Worm (Caenorhabditis elegans) whole organism, L3 larva: ENCODE measurements around the gene srt-63.

Source experiments
- ZK546.5 ChIP-seq: sonication (generic microtip); optimal IDR thresholded peaks from 2 replicates; lab custom pipeline; 2017; ENCODE audit warnings: missing biosample characterization, missing genetic modification characterization
- aly-2 ChIP-seq: fragments of 150-350 bp; optimal IDR thresholded peaks from 2 replicates; lab custom pipeline; 2014; ENCODE audit warnings: missing biosample characterization, missing genetic modification characterization
- ama-1 ChIP-seq: fragments of 150-350 bp; optimal IDR thresholded peaks from 2 replicates; lab custom pipeline; 2018
- ceh-16 ChIP-seq: sonication (generic microtip); optimal IDR thresholded peaks from 2 replicates; lab custom pipeline; 2017; ENCODE audit warnings: missing biosample characterization, missing genetic modification characterization
- daf-12 ChIP-seq: fragments of 150-350 bp; optimal IDR thresholded peaks from 2 replicates; lab custom pipeline; 2014; ENCODE audit warnings: missing biosample characterization, missing genetic modification reagents, missing genetic modification characterization
- egl-27 ChIP-seq: sonication (generic microtip); optimal IDR thresholded peaks from 4 replicates; lab custom pipeline; 2017; ENCODE audit warnings: missing biosample characterization, missing genetic modification reagents, missing genetic modification characterization
- egl-5 ChIP-seq: fragments of 150-350 bp; optimal IDR thresholded peaks from 2 replicates; lab custom pipeline; 2017; ENCODE audit warnings: missing biosample characterization, missing genetic modification reagents, missing genetic modification characterization, inconsistent platforms
- fkh-10 ChIP-seq: sonication (generic microtip); optimal IDR thresholded peaks from 2 replicates; lab custom pipeline; 2017; ENCODE audit warnings: missing biosample characterization, missing genetic modification reagents, missing genetic modification characterization
- fkh-2 ChIP-seq: fragments of 150-350 bp; optimal IDR thresholded peaks from 2 replicates; lab custom pipeline; 2014; ENCODE audit warnings: missing biosample characterization, missing genetic modification reagents, missing genetic modification characterization
- fos-1 ChIP-seq: fragments of 150-350 bp; optimal IDR thresholded peaks from 2 replicates; lab custom pipeline; 2014; ENCODE audit warnings: missing biosample characterization, missing genetic modification characterization
- hmg-11 ChIP-seq: sonication (generic microtip); optimal IDR thresholded peaks from 2 replicates; lab custom pipeline; 2016; ENCODE audit warnings: missing genetic modification characterization, missing compliant biosample characterization
- jun-1 ChIP-seq: fragments of 150-350 bp; optimal IDR thresholded peaks from 2 replicates; lab custom pipeline; 2014; ENCODE audit warnings: missing biosample characterization, missing genetic modification reagents, missing genetic modification characterization
- lin-15B ChIP-seq: fragments of 150-350 bp; optimal IDR thresholded peaks from 2 replicates; lab custom pipeline; 2014; ENCODE audit warnings: missing biosample characterization, missing genetic modification characterization
- mml-1 ChIP-seq: fragments of 150-350 bp; sonication (generic microtip); optimal IDR thresholded peaks from 3 replicates; lab custom pipeline; 2014; ENCODE audit warnings: missing biosample characterization, missing genetic modification characterization
- nfya-1 ChIP-seq: sonication (generic microtip); optimal IDR thresholded peaks from 2 replicates; lab custom pipeline; 2017; ENCODE audit warnings: missing genetic modification characterization, mild to moderate bottlenecking, missing compliant biosample characterization, antibody characterized with exemption, moderate library complexity; ENCODE audit not compliant: insufficient read depth
- nhr-12 ChIP-seq: fragments of 150-350 bp; optimal IDR thresholded peaks from 2 replicates; lab custom pipeline; 2014; ENCODE audit warnings: missing biosample characterization, missing genetic modification characterization
- nhr-237 ChIP-seq: fragments of 150-350 bp; optimal IDR thresholded peaks from 2 replicates; lab custom pipeline; 2014; ENCODE audit warnings: missing biosample characterization, missing genetic modification characterization
- nhr-25 ChIP-seq: sonication (generic microtip); optimal IDR thresholded peaks from 2 replicates; lab custom pipeline; 2017; ENCODE audit warnings: missing biosample characterization, missing genetic modification characterization
- nhr-28 ChIP-seq: fragments of 150-350 bp; optimal IDR thresholded peaks from 2 replicates; lab custom pipeline; 2014; ENCODE audit warnings: missing biosample characterization, missing genetic modification characterization
- nhr-76 ChIP-seq: fragments of 150-350 bp; sonication (generic microtip); optimal IDR thresholded peaks from 5 replicates; lab custom pipeline; 2014; ENCODE audit warnings: missing biosample characterization, missing genetic modification characterization
- nhr-77 ChIP-seq: fragments of 150-350 bp; optimal IDR thresholded peaks from 2 replicates; lab custom pipeline; 2014; ENCODE audit warnings: missing biosample characterization, missing genetic modification characterization
- pqm-1 ChIP-seq: fragments of 150-350 bp; optimal IDR thresholded peaks from 2 replicates; lab custom pipeline; 2017; ENCODE audit warnings: missing biosample characterization, missing genetic modification characterization, inconsistent platforms
- skn-1 ChIP-seq: fragments of 150-350 bp; optimal IDR thresholded peaks from 2 replicates; lab custom pipeline; 2014; ENCODE audit warnings: missing biosample characterization, missing genetic modification characterization
- snpc-4 ChIP-seq: fragments of 150-350 bp; optimal IDR thresholded peaks from 2 replicates; lab custom pipeline; 2014; ENCODE audit warnings: missing biosample characterization, missing genetic modification characterization
- tbx-2 ChIP-seq: sonication (generic microtip); optimal IDR thresholded peaks from 2 replicates; lab custom pipeline; 2016; ENCODE audit warnings: mild to moderate bottlenecking, missing genetic modification characterization, missing compliant biosample characterization
- unc-39 ChIP-seq: sonication (generic microtip); optimal IDR thresholded peaks from 4 replicates; lab custom pipeline; 2017; ENCODE audit warnings: missing biosample characterization, missing genetic modification characterization
- unc-62 ChIP-seq: fragments of 150-350 bp; sonication (generic microtip); optimal IDR thresholded peaks from 4 replicates; lab custom pipeline; 2014; ENCODE audit warnings: missing biosample characterization, missing genetic modification reagents, missing genetic modification characterization
- zag-1 ChIP-seq: fragments of 150-350 bp; optimal IDR thresholded peaks from 2 replicates; lab custom pipeline; 2014; ENCODE audit warnings: missing biosample characterization, missing genetic modification characterization
- ztf-4 ChIP-seq: fragments of 150-350 bp; optimal IDR thresholded peaks from 2 replicates; lab custom pipeline; 2014; ENCODE audit warnings: missing biosample characterization, missing genetic modification characterization

Gene srt-63

DNA sequence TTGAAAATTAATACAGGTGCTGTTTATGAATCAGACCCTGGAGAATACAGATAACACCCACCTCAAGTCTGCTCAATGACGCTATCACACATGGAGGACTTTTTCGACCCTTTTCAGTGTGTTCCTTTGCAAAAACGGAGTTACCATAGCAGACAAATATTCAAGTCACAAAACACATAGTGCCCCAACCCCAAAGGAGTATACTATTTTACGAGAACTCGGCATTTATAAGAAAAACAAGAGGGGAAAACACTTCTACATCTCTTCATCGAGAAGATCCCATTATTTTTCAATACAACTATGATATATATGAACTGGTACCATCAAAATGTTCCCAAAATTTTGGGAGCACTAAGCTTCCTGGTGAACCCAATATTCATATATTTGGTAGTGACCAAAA, 11.2 kb downstream of the srt-63 start, which contains the start of gene srj-7:
Gene srj-7, plus strand, starts transcription at position 301 of the 400 bp plus-strand sequence.
- no peak for TF ChIP-seq nhr-77 (tag; lab: Kevin White, UChicago)
- TF ChIP-seq nhr-237 (tag; lab: Kevin White, UChicago): no peak
- TF ChIP-seq zag-1 (tag; lab: Kevin White, UChicago): no peak
- no peak for TF ChIP-seq egl-27 (tag; lab: Kevin White, UChicago)
- TF ChIP-seq fos-1 (tag; lab: Kevin White, UChicago): no peak
- no peak for TF ChIP-seq lin-15B
- TF ChIP-seq mml-1 (tag; lab: Kevin White, UChicago): no peak
- no peak for TF ChIP-seq fkh-2 (tag; lab: Kevin White, UChicago)
- TF ChIP-seq unc-39 (tag; lab: Kevin White, UChicago): no peak
- no peak for TF ChIP-seq jun-1 (tag; lab: Kevin White, UChicago)

DNA sequence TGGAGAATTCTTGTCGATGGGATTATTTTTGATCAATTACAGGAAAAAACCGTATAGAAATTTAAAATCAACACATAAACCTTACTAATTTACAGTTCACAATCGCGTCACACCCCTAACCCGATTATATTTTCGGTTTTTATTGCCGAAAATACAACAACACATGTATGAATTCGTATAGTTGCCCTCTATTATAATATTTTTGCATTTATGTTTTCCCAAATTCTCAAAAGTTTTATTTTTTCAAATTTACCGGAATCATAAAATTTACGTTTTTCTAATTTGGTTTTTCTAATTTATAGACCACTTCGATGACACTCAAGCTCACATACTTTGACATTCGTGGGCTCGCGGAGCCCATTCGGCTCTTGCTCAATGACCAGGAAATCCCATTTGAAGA, 13.0 kb downstream of the srt-63 start, which contains the start of gene gst-23:
Gene gst-23, plus strand, starts transcription at position 301 of the 400 bp plus-strand sequence.
- TF ChIP-seq snpc-4 (tag; lab: Kevin White, UChicago): no peak
- TF ChIP-seq egl-27 (tag; lab: Kevin White, UChicago): no peak
- TF ChIP-seq pqm-1 (tag; lab: Kevin White, UChicago): no peak
- no peak for TF ChIP-seq nhr-237 (tag; lab: Kevin White, UChicago)
- no peak for TF ChIP-seq jun-1 (tag; lab: Kevin White, UChicago)

DNA sequence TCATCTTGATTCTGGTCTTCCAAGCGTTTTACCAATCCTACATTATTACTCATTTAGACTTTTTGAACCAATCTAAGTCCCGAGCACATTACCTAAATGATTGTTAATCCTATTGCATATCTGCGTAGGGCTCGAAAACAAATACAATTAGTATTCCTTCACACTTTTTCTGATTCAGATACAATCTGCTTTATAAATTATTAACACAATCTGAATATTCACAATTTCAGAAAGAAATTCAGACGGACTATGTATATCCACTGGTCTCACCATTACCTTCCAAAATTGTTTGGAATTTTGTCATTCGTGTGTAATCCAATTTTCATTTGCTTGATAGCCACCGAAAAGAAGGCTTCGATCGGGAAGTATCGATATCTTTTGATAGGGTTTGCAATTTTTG, 14.8 kb downstream of the srt-63 start, which contains the start of gene srj-11:
Gene srj-11, plus strand, starts transcription at position 250 of the 400 bp plus-strand sequence.
- no peak for TF ChIP-seq fos-1 (tag; lab: Kevin White, UChicago)

DNA sequence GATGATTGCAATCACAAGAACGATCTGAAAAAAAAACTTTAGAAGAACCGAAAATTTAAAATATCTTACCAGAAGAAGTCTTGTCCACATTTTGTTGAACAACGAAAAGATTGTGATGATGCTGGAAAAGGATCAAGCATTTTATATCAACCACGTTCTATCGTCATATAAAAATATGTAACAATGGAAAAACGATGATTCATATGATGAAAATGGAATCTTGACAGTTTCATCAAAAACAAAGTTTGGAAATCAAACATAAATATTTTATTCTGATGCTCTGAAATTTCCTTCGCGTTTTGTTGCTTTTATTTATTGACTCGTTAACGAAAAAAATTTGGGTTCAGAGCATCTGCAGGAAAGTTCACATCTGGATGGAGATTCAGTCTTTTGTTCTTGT, 19.3 kb downstream of the srt-63 start, which contains the start of the genes K08D9.9 and str-16:
Gene K08D9.9, minus strand, starts transcription at position 101 of the 400 bp plus-strand sequence.
Gene str-16, plus strand, starts transcription at position 266 of the 400 bp plus-strand sequence.
- TF ChIP-seq ama-1 (lab: Kevin White, UChicago) (no peak), skn-1 (tag; lab: Kevin White, UChicago) (no peak), unc-62 (GFP tag; lab: Kevin White, UChicago) (no peak), unc-39 (tag; lab: Kevin White, UChicago) (no peak), lin-15B (no peak), hmg-11 (tag; lab: Kevin White, UChicago) (no peak), nhr-28 (tag; lab: Kevin White, UChicago) (no peak), nhr-76 (tag; lab: Kevin White, UChicago) (no peak)

DNA sequence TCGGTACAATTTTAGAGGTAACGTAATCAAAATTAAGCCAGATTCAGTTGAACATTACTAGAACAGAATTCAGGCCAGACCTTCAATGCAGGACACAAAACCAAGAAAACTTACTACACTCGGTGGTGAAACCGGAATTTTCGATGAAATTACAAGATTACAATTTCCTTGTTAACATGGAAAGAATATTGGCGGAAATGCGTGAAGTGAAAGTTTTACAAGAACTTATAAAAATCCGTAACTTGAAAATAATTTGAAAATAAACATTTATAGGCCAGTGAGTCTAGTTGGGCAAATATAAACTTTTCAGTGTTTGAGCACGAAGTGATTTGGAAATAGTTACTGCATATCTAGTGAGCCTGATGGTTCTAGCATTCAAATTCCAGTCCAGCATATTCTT, 21.1 kb downstream of the srt-63 start, which contains the start of gene K08D9.6:
Gene K08D9.6, minus strand, starts transcription at position 101 of the 400 bp plus-strand sequence.
- no peak for TF ChIP-seq nhr-76 (tag; lab: Kevin White, UChicago)
- TF ChIP-seq lin-15B: no peak
- TF ChIP-seq nfya-1: no peak
- TF ChIP-seq nhr-12: no peak
- no peak for TF ChIP-seq ceh-16 (tag; lab: Kevin White, UChicago)
- no peak for TF ChIP-seq aly-2 (tag; lab: Kevin White, UChicago)
- TF ChIP-seq tbx-2 (tag; lab: Kevin White, UChicago): no peak
- TF ChIP-seq fkh-2 (tag; lab: Kevin White, UChicago): no peak
- TF ChIP-seq fkh-10 (GFP tag; lab: Kevin White, UChicago): no peak

DNA sequence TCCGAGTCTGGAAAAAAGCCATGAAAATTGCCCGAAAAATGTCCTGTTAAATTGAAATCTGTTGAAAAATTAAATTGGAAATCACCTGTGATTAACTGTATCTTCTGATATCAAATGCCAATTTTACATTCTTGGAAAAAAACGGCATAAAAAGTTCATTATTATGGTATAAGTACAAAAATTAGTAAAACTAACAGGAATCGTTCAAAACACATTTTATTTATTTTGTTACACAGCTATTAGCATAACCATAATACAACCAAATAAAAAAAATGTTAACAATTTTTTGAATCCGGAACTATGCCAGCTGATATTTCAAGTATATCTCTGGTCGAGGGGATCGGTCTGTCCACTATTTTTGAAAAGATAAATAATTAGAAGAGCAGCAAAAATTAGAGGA, 25.4 kb downstream of the srt-63 start, which contains the start of gene K08D9.10:
Gene K08D9.10, plus strand, starts transcription at position 301 of the 400 bp plus-strand sequence.
- no peak for TF ChIP-seq jun-1 (tag; lab: Kevin White, UChicago)
- no peak for TF ChIP-seq nhr-77 (tag; lab: Kevin White, UChicago)
- no peak for TF ChIP-seq nhr-28 (tag; lab: Kevin White, UChicago)
- TF ChIP-seq snpc-4 (tag; lab: Kevin White, UChicago): no peak
- no peak for TF ChIP-seq egl-5 (tag; lab: Kevin White, UChicago)
- TF ChIP-seq ztf-4 (tag; lab: Kevin White, UChicago): no peak
- no peak for TF ChIP-seq nhr-25 (tag; lab: Kevin White, UChicago)
- TF ChIP-seq pqm-1 (tag; lab: Kevin White, UChicago): no peak
- TF ChIP-seq daf-12 (tag; lab: Kevin White, UChicago): no peak
- TF ChIP-seq skn-1 (tag; lab: Kevin White, UChicago): no peak
- TF ChIP-seq ZK546.5 (tag; lab: Kevin White, UChicago): no peak
- no peak for TF ChIP-seq fkh-10 (GFP tag; lab: Kevin White, UChicago)
